Worm (Caenorhabditis elegans) whole organism, late embryonic: Measurements from ENCODE around the gene C54E4.5.

ENCODE experiments used
- ceh-2 ChIP-seq: sonication (generic microtip); optimal IDR thresholded peaks from 2 replicates; lab custom pipeline; 2016; ENCODE audit warnings: missing genotype, missing genetic modification characterization, missing compliant biosample characterization
- ceh-31 ChIP-seq: sonication (generic microtip); optimal IDR thresholded peaks from 2 replicates; lab custom pipeline; 2016; ENCODE audit warnings: missing genetic modification characterization, missing compliant biosample characterization
- ceh-9 ChIP-seq: sonication (generic microtip); optimal IDR thresholded peaks from 2 replicates; lab custom pipeline; 2016; ENCODE audit warnings: mild to moderate bottlenecking, missing genetic modification characterization, inconsistent platforms, missing compliant biosample characterization
- che-1 ChIP-seq: sonication (generic microtip); optimal IDR thresholded peaks from 2 replicates; lab custom pipeline; 2016; ENCODE audit warnings: mild to moderate bottlenecking, missing genetic modification characterization, missing compliant biosample characterization
- ets-4 ChIP-seq: sonication (generic microtip); optimal IDR thresholded peaks from 2 replicates; lab custom pipeline; 2016; ENCODE audit warnings: missing genetic modification characterization, missing compliant biosample characterization
- fax-1 ChIP-seq: sonication (generic microtip); optimal IDR thresholded peaks from 2 replicates; lab custom pipeline; 2016; ENCODE audit warnings: missing genotype, missing genetic modification characterization, missing compliant biosample characterization
- pha-4 ChIP-seq: fragments of 150-350 bp; optimal IDR thresholded peaks from 2 replicates; lab custom pipeline; 2018; ENCODE audit warnings: missing biosample characterization, missing genetic modification reagents, missing genetic modification characterization
- pqm-1 ChIP-seq: sonication (generic microtip); optimal IDR thresholded peaks from 2 replicates; lab custom pipeline; 2016; ENCODE audit warnings: missing genetic modification characterization, missing compliant biosample characterization

DNA sequence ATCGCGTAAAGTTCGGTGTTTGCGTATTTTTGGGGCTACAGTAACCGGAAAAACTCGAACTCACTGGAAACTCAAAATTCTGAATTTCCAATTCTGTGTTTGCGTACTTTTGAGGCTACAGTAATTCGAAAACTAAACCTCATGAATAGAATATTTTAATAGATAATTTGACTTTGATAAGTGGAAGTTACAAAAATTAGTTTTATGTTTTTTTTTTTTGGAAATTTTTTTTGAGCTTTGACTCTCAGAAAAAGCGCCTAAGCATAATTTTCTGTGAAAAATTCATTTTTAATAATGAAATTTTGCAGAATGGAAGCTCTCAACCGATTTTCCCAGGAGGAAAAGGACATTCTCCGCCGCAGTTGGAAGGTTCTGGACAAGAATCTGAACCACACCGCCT, 26.6 kb downstream of the C54E4.5 start, which contains the start of gene glb-7:
- TF ChIP-seq pqm-1 (no peak), fax-1 (tag; lab: Kevin White, UChicago) (no peak), ceh-9 (tag; lab: Kevin White, UChicago) (no peak), ceh-2 (no peak), pha-4 (tag; lab: Kevin White, UChicago) (no peak), ceh-31 (tag; lab: Kevin White, UChicago) (no peak), ets-4 (tag; lab: Kevin White, UChicago) (no peak), che-1 (tag; lab: Kevin White, UChicago) (no peak)
